Fruit fly (Drosophila melanogaster) whole organism, embryonic: ENCODE measurements around the gene Lim3.

ENCODE experiments used
- B-H1 ChIP-seq: fragments of 200-800 bp; sonication (Bioruptor generic); IDR thresholded peaks from 3 replicates; pipeline ENCODE4 v1.3.6; 2022; ENCODE audit warnings: missing biosample characterization, missing genetic modification characterization
- Bdp1 ChIP-seq: fragments of 200-800 bp; sonication (Bioruptor generic); optimal IDR thresholded peaks from 3 replicates; lab custom pipeline; 2016; ENCODE audit warnings: missing biosample characterization, missing genetic modification characterization
- Bgb ChIP-seq: fragments of 200-800 bp; sonication (Bioruptor generic); IDR thresholded peaks from 2 replicates; pipeline ENCODE4 v1.3.6; 2022; ENCODE audit warnings: missing biosample characterization, missing genetic modification characterization; ENCODE audit not compliant: partially characterized antibody
- CG11560 ChIP-seq: fragments of 200-800 bp; sonication (Bioruptor generic); IDR thresholded peaks from 3 replicates; pipeline ENCODE4 v1.3.6; 2022; ENCODE audit warnings: missing biosample characterization, missing genetic modification characterization
- CG13775 ChIP-seq: fragments of 200-800 bp; sonication (Bioruptor generic); optimal IDR thresholded peaks from 3 replicates; lab custom pipeline; 2017; ENCODE audit warnings: missing biosample characterization, mild to moderate bottlenecking, missing genetic modification characterization
- CG14050 ChIP-seq: fragments of 200-800 bp; sonication (Bioruptor generic); IDR thresholded peaks from 3 replicates; pipeline ENCODE4 v1.3.6; 2022; ENCODE audit warnings: missing biosample characterization, missing genetic modification characterization
- CG14710 ChIP-seq: fragments of 200-800 bp; sonication (Bioruptor generic); optimal IDR thresholded peaks from 3 replicates; lab custom pipeline; 2019; ENCODE audit warnings: missing biosample characterization, mild to moderate bottlenecking, missing genetic modification characterization, moderate library complexity
- CG15269 ChIP-seq: fragments of 200-800 bp; sonication (Bioruptor generic); optimal IDR thresholded peaks from 2 replicates; lab custom pipeline; 2018; ENCODE audit warnings: missing biosample characterization, mild to moderate bottlenecking, missing genetic modification characterization, moderate library complexity
- CG17328 ChIP-seq: fragments of 200-800 bp; sonication (Bioruptor generic); IDR thresholded peaks from 2 replicates; pipeline ENCODE4 v1.3.6; 2022; ENCODE audit warnings: missing biosample characterization, missing genetic modification characterization
- CG18262 ChIP-seq: fragments of 200-800 bp; optimal IDR thresholded peaks from 3 replicates; lab custom pipeline; 2019; ENCODE audit warnings: missing biosample characterization, mild to moderate bottlenecking, missing genetic modification characterization, moderate library complexity
- CG2129 ChIP-seq: fragments of 200-800 bp; sonication (Bioruptor generic); IDR thresholded peaks from 2 replicates; pipeline ENCODE4 v1.3.6; 2022; ENCODE audit warnings: missing biosample characterization, missing genetic modification characterization; ENCODE audit not compliant: partially characterized antibody
- CG31224 ChIP-seq: fragments of 200-800 bp; sonication (Bioruptor generic); IDR thresholded peaks from 2 replicates; pipeline ENCODE4 v1.3.6; 2022; ENCODE audit warnings: missing biosample characterization, missing genetic modification characterization
- CG34376 ChIP-seq: fragments of 200-800 bp; sonication (Bioruptor generic); optimal IDR thresholded peaks from 2 replicates; lab custom pipeline; 2018; ENCODE audit warnings: missing biosample characterization, mild to moderate bottlenecking, missing genetic modification characterization
- CG3838 ChIP-seq: fragments of 200-800 bp; sonication (Bioruptor generic); optimal IDR thresholded peaks from 3 replicates; lab custom pipeline; 2016; ENCODE audit warnings: missing biosample characterization, missing genetic modification characterization
- CG3847 ChIP-seq: fragments of 200-800 bp; sonication (Bioruptor generic); IDR thresholded peaks from 2 replicates; pipeline ENCODE4 v1.3.6; 2022; ENCODE audit warnings: missing biosample characterization, missing genetic modification characterization
- CG7745 ChIP-seq: fragments of 200-800 bp; sonication (Bioruptor generic); optimal IDR thresholded peaks from 2 replicates; lab custom pipeline; 2018; ENCODE audit warnings: missing biosample characterization, mild to moderate bottlenecking, missing genetic modification characterization, moderate library complexity
- CG8290 ChIP-seq, 3 experiments: fragments of 200-800 bp; sonication (Bioruptor generic); optimal IDR thresholded peaks; 2 replicates each; lab custom pipeline; 2016 to 2019; ENCODE audit warnings: missing biosample characterization in 3 of 3, missing genetic modification characterization in 3 of 3, mild to moderate bottlenecking in 2 of 3, moderate library complexity in 1 of 3
- CG9876 ChIP-seq: fragments of 200-800 bp; sonication (Bioruptor generic); optimal IDR thresholded peaks from 2 replicates; lab custom pipeline; 2016; ENCODE audit warnings: missing biosample characterization, missing genetic modification characterization
- CoRest ChIP-seq: fragments of 200-800 bp; sonication (Bioruptor generic); optimal IDR thresholded peaks from 3 replicates; lab custom pipeline; 2018; ENCODE audit warnings: missing biosample characterization, mild to moderate bottlenecking, missing genetic modification characterization, moderate library complexity
- Deaf1 ChIP-seq: fragments of 200-800 bp; optimal IDR thresholded peaks from 3 replicates; lab custom pipeline; 2019; ENCODE audit warnings: missing biosample characterization, mild to moderate bottlenecking, missing genetic modification characterization, moderate library complexity
- Dip2 ChIP-seq: fragments of 200-800 bp; sonication (Bioruptor generic); IDR thresholded peaks from 2 replicates; pipeline ENCODE4 v1.3.6; 2022; ENCODE audit warnings: missing biosample characterization, missing genetic modification characterization
- Fer3 ChIP-seq: fragments of 200-800 bp; sonication (Bioruptor generic); optimal IDR thresholded peaks from 2 replicates; lab custom pipeline; 2018; ENCODE audit warnings: missing biosample characterization, mild to moderate bottlenecking, missing genetic modification characterization, moderate library complexity
- GATAe ChIP-seq: fragments of 200-800 bp; sonication (Bioruptor generic); conservative IDR thresholded peaks from 2 replicates; pipeline ENCODE4 v1.3.6; 2022; ENCODE audit warnings: missing biosample characterization, missing genetic modification characterization
- H15 ChIP-seq: fragments of 200-800 bp; sonication (Bioruptor generic); IDR thresholded peaks from 3 replicates; pipeline ENCODE4 v1.3.6; 2022; ENCODE audit warnings: missing biosample characterization, missing genetic modification characterization
- HLH54F ChIP-seq: fragments of 200-800 bp; sonication (Bioruptor generic); optimal IDR thresholded peaks from 3 replicates; lab custom pipeline; 2016; ENCODE audit warnings: missing biosample characterization, missing genetic modification characterization
- HLHmδ ChIP-seq: fragments of 200-800 bp; sonication (Bioruptor generic); optimal IDR thresholded peaks from 2 replicates; lab custom pipeline; 2018; ENCODE audit warnings: missing biosample characterization, mild to moderate bottlenecking, missing genetic modification characterization, moderate library complexity
- Hr51 ChIP-seq, 2 experiments: fragments of 200-800 bp; sonication (Bioruptor generic); optimal IDR thresholded peaks; 2 replicates in 1 of 2; 3 replicates in 1 of 2; lab custom pipeline; 2016 to 2018; ENCODE audit warnings: missing biosample characterization in 2 of 2, missing genetic modification characterization in 2 of 2, mild to moderate bottlenecking in 1 of 2, moderate library complexity in 1 of 2
- Pdp1 ChIP-seq, 2 experiments: fragments of 200-800 bp; sonication (Bioruptor generic); optimal IDR thresholded peaks; 3 replicates each; lab custom pipeline; 2016; ENCODE audit warnings: missing biosample characterization in 2 of 2, missing genetic modification characterization in 2 of 2, mild to moderate bottlenecking in 1 of 2, moderate library complexity in 1 of 2
- Rfx ChIP-seq: fragments of 200-800 bp; sonication (Bioruptor generic); IDR thresholded peaks from 2 replicates; pipeline ENCODE4 v1.3.6; 2022; ENCODE audit warnings: missing biosample characterization, missing genetic modification characterization
- Rx ChIP-seq: fragments of 200-800 bp; sonication (Bioruptor generic); IDR thresholded peaks from 2 replicates; pipeline ENCODE4 v1.3.6; 2022; ENCODE audit warnings: missing biosample characterization, missing genetic modification characterization
- TFAM ChIP-seq: fragments of 200-800 bp; sonication (Bioruptor generic); optimal IDR thresholded peaks from 2 replicates; lab custom pipeline; 2017; ENCODE audit warnings: missing biosample characterization, missing genetic modification characterization, inconsistent platforms
- ato ChIP-seq: fragments of 200-800 bp; sonication (Bioruptor generic); IDR thresholded peaks from 2 replicates; pipeline ENCODE4 v1.3.6; 2022; ENCODE audit warnings: missing biosample characterization, missing genetic modification characterization; ENCODE audit not compliant: partially characterized antibody
- bab2 ChIP-seq: fragments of 200-800 bp; sonication (Bioruptor generic); optimal IDR thresholded peaks from 2 replicates; lab custom pipeline; 2016; ENCODE audit warnings: missing biosample characterization, missing genetic modification characterization
- da ChIP-seq: fragments of 200-800 bp; sonication (Bioruptor generic); optimal IDR thresholded peaks from 2 replicates; lab custom pipeline; 2016; ENCODE audit warnings: missing biosample characterization, missing genetic modification characterization
- esg ChIP-seq: fragments of 200-800 bp; sonication (Bioruptor generic); conservative IDR thresholded peaks from 2 replicates; pipeline ENCODE4 v1.3.6; 2022; ENCODE audit warnings: missing biosample characterization, missing genetic modification characterization
- gem ChIP-seq: fragments of 200-800 bp; sonication (Bioruptor generic); optimal IDR thresholded peaks from 2 replicates; lab custom pipeline; 2019; ENCODE audit warnings: missing biosample characterization, mild to moderate bottlenecking, missing genetic modification characterization, moderate library complexity
- hb ChIP-seq: fragments of 200-800 bp; sonication (Bioruptor generic); IDR thresholded peaks from 3 replicates; pipeline ENCODE4 v1.3.6; 2022; ENCODE audit warnings: missing biosample characterization, missing genetic modification characterization; ENCODE audit not compliant: partially characterized antibody
- jigr1 ChIP-seq: fragments of 200-800 bp; sonication (Bioruptor generic); IDR thresholded peaks from 3 replicates; pipeline ENCODE4 v1.3.6; 2022; ENCODE audit warnings: missing biosample characterization, missing genetic modification characterization
- kah ChIP-seq: fragments of 200-800 bp; sonication (Bioruptor generic); optimal IDR thresholded peaks from 2 replicates; lab custom pipeline; 2018; ENCODE audit warnings: missing biosample characterization, mild to moderate bottlenecking, missing genetic modification characterization
- ken ChIP-seq: fragments of 200-800 bp; sonication (Bioruptor generic); IDR thresholded peaks from 3 replicates; pipeline ENCODE4 v1.3.6; 2022; ENCODE audit warnings: missing biosample characterization, missing genetic modification characterization
- lbe ChIP-seq: fragments of 200-800 bp; sonication (Bioruptor generic); optimal IDR thresholded peaks from 2 replicates; lab custom pipeline; 2016; ENCODE audit warnings: missing biosample characterization, mild to moderate bottlenecking, missing genetic modification characterization
- mirr ChIP-seq: fragments of 200-800 bp; sonication (Bioruptor generic); optimal IDR thresholded peaks from 3 replicates; lab custom pipeline; 2018; ENCODE audit warnings: missing biosample characterization, mild to moderate bottlenecking, missing genetic modification characterization
- mld ChIP-seq: fragments of 200-800 bp; sonication (Bioruptor generic); IDR thresholded peaks from 3 replicates; pipeline ENCODE4 v1.3.6; 2022; ENCODE audit warnings: missing biosample characterization, missing genetic modification characterization; ENCODE audit not compliant: partially characterized antibody
- pan ChIP-seq, 4 experiments: fragments of >200 bp in 3 of 4; fragments of 200-800 bp in 1 of 4; sonication (Bioruptor generic) in 1 of 4; optimal IDR thresholded peaks in 3 of 4; IDR thresholded peaks in 1 of 4; 2 replicates each; pipeline versions ENCODE4 v1.3.6 to Lab custom; 2017 to 2022; ENCODE audit warnings: missing biosample characterization in 2 of 4, missing genetic modification characterization in 2 of 4, mixed read lengths in 1 of 4
- pb ChIP-seq: fragments of 200-800 bp; sonication (Bioruptor generic); optimal IDR thresholded peaks from 3 replicates; lab custom pipeline; 2016; ENCODE audit warnings: missing biosample characterization, missing genetic modification characterization
- pfk ChIP-seq: fragments of 200-800 bp; sonication (Bioruptor generic); optimal IDR thresholded peaks from 2 replicates; lab custom pipeline; 2018; ENCODE audit warnings: missing biosample characterization, mild to moderate bottlenecking, missing genetic modification characterization, moderate library complexity
- repo ChIP-seq: fragments of 200-800 bp; sonication (Bioruptor generic); optimal IDR thresholded peaks from 2 replicates; lab custom pipeline; 2016; ENCODE audit warnings: missing biosample characterization, missing genetic modification characterization
- unpg ChIP-seq: fragments of 200-800 bp; sonication (Bioruptor generic); optimal IDR thresholded peaks from 3 replicates; lab custom pipeline; 2018; ENCODE audit warnings: missing biosample characterization, mild to moderate bottlenecking, missing genetic modification characterization, moderate library complexity
- wor ChIP-seq: fragments of 200-800 bp; sonication (Bioruptor generic); IDR thresholded peaks from 2 replicates; pipeline ENCODE4 v1.3.6; 2022; ENCODE audit warnings: missing biosample characterization, missing genetic modification characterization

Lim3 gene

DNA sequence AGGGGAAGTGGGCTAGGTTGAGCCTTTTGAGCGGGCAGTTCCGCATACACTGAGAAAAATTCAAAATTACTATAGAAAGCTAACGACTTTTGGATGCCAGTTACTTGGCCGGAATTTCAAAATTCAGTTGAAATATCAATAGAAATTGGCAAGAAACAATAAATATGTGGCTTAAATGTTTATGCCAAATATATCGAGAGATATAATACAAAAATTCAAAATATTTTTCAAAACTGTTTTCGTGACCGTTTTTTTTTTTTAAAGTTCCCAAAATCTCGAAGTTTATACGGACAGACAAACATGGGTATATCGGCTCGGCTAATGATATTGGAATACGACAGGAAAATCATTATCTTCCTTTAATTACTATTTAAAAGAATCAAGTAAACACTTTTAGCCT lies 12.8 kb upstream of the Lim3 start (continued):
- TF ChIP-seq wor = no peak
- no peak for TF ChIP-seq CG3838 (GFP tag; lab: Kevin White, UChicago)
- no peak for TF ChIP-seq repo
- TF ChIP-seq pfk (GFP tag; lab: Kevin White, UChicago) = no peak
- TF ChIP-seq CG18262 (tag; lab: Kevin White, UChicago) = peak; percentile 52
- TF ChIP-seq HLHmδ (GFP tag; lab: Kevin White, UChicago) = no peak
- TF ChIP-seq CG34376 = no peak
- no peak for TF ChIP-seq Bgb
- peak; percentile 31 for TF ChIP-seq CG14710 (tag; lab: Kevin White, UChicago)
- 0 out of 2 replicates have a peak, but pooled peaks have one; percentile 19 for TF ChIP-seq CG31224 (GFP tag; lab: Robert Waterston, UW)
- no peak for TF ChIP-seq CG14050 (GFP tag; lab: Robert Waterston, UW)
- peak; percentile 55 for TF ChIP-seq CoRest
- no peak for TF ChIP-seq Rx (GFP tag; lab: Robert Waterston, UW)
- peak in 1 of 2 experiments; percentile 50 for TF ChIP-seq Hr51 (GFP tag; optimal IDR thresholded peaks at IDR 0.05; lab: Kevin White, UChicago)
- no peak for TF ChIP-seq ato
- no peak for TF ChIP-seq TFAM (GFP tag; lab: Kevin White, UChicago)
- no peak for TF ChIP-seq CG8290 (GFP tag; optimal IDR thresholded peaks at IDR 0.05; lab: Kevin White, UChicago)
- TF ChIP-seq CG8290 (tag; optimal IDR thresholded peaks at IDR 0.05; lab: Kevin White, UChicago) = no peak
- TF ChIP-seq CG11560 (tag; lab: Robert Waterston, UW) = no peak
- no peak for TF ChIP-seq H15 (GFP tag; lab: Robert Waterston, UW)
- TF ChIP-seq Dip2 = no peak
- TF ChIP-seq ken (GFP tag; lab: Robert Waterston, UW) = no peak
- no peak for TF ChIP-seq CG3847
- no peak for TF ChIP-seq pb (GFP tag; lab: Kevin White, UChicago)
- TF ChIP-seq mirr (GFP tag; lab: Kevin White, UChicago) = no peak
- no peak for TF ChIP-seq B-H1 (GFP tag; lab: Robert Waterston, UW)
- no peak for TF ChIP-seq jigr1 (GFP tag; lab: Robert Waterston, UW)
- peak; percentile 42 for TF ChIP-seq Fer3 (tag; lab: Kevin White, UChicago)

DNA sequence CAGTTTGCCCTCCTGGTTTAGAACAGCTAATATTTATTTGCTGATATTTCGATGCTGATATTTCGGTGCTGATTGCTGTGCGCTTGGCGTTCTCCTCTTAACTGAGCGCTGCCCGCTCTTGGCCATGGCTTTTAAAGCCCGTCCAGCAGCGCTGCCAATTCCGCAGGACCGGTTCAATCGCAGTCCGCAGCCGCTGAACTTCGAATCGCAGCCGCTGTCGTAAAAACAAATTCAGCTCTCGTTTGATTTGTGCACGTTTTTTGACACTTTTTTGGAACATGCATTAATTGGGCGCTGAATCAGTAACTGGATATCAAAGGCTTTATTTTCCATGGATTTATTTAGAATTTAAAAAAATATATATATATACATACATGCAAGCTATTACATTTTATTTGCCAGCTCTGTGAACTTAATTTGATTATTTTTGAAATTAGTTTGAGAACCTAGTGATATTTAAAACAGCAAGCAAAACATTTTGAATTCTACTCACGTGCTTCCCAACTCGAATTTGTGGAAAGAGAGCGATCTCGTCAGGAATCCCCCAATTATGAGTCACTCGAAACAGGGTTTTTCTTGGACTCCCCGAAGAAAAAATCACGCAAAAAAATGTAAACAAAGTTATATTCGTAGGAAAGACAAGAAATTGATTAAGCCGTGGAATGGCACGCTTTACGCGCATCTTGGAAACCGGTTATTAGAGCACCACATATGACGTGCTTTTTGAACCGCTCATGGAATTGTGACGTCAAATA lies 12.1 kb upstream of the Lim3 start, which contains the start of gene Ddc:
TSS of gene Ddc (minus strand) at position 111 of the 755 bp plus-strand sequence.
- TF ChIP-seq CG7745 (no peak), Pdp1 (GFP tag; optimal IDR thresholded peaks at IDR 0.05; lab: Kevin White, UChicago) (no peak), kah (GFP tag; lab: Kevin White, UChicago) (no peak), Rfx (peak; percentile 40; the same call in 1 of the 2 replicates), gem (tag; lab: Kevin White, UChicago) (no peak), GATAe (no peak), bab2 (GFP tag; lab: Kevin White, UChicago) (no peak), unpg (no peak), Deaf1 (no peak), da (GFP tag; lab: Kevin White, UChicago) (no peak), hb (GFP tag; lab: Robert Waterston, UW) (no peak), CG17328 (GFP tag; lab: Robert Waterston, UW) (no peak), CG9876 (GFP tag; lab: Kevin White, UChicago) (no peak), lbe (GFP tag; lab: Kevin White, UChicago) (no peak), pan (optimal IDR thresholded peaks at IDR 0.05; lab: Kevin White, UChicago) (no peak), pan (GFP tag; optimal IDR thresholded peaks at IDR 0.05 in 1 of 2, IDR thresholded peaks at IDR 0.05 in 1 of 2) (no peak), CG15269 (tag; lab: Kevin White, UChicago) (no peak), Bdp1 (GFP tag; lab: Kevin White, UChicago) (no peak), mld (GFP tag; lab: Robert Waterston, UW) (no peak), CG13775 (GFP tag; lab: Kevin White, UChicago) (no peak), CG2129 (GFP tag; lab: Robert Waterston, UW) (no peak), esg (GFP tag; lab: Robert Waterston, UW) (no peak), HLH54F (GFP tag; lab: Kevin White, UChicago) (no peak)
